Fruit fly (Drosophila melanogaster) whole organism: Measurements from ENCODE around the gene Gpdh3.

Source experiments
- Dll ChIP-seq: fragments of >200 bp; optimal IDR thresholded peaks from 2 replicates; lab custom pipeline; 2017
- EcR ChIP-seq, 2 experiments: fragments of >200 bp; optimal IDR thresholded peaks; 2 replicates each; lab custom pipeline; 2017; ENCODE audit warnings: missing biosample characterization in 2 of 2, missing genetic modification characterization in 2 of 2, missing genetic modification reagents in 2 of 2
- pan ChIP-seq: fragments of >200 bp; optimal IDR thresholded peaks from 2 replicates; lab custom pipeline; 2017
- usp ChIP-seq: fragments of >200 bp; optimal IDR thresholded peaks from 2 replicates; lab custom pipeline; 2017; ENCODE audit warnings: missing biosample characterization, missing genetic modification characterization, mixed read lengths

dm6 chr3R:22396238-22396772 is 14.5 kb downstream of the Gpdh3 start:
- TF ChIP-seq pan, result no peak
- TF ChIP-seq EcR (GFP tag; optimal IDR thresholded peaks at IDR 0.05; lab: Kevin White, UChicago), result no peak
- TF ChIP-seq usp (GFP tag; lab: Kevin White, UChicago), result no peak
- no peak for TF ChIP-seq Dll (lab: Kevin White, UChicago)
